Worm (Caenorhabditis elegans): ENCODE data around the gene ugt-12.
"Not testable (repeated sequence)": the region's sequence is repeated elsewhere in the genome, so short reads cannot be mapped to it uniquely, and the experiment has no call there.

ugt-12 gene

DNA sequence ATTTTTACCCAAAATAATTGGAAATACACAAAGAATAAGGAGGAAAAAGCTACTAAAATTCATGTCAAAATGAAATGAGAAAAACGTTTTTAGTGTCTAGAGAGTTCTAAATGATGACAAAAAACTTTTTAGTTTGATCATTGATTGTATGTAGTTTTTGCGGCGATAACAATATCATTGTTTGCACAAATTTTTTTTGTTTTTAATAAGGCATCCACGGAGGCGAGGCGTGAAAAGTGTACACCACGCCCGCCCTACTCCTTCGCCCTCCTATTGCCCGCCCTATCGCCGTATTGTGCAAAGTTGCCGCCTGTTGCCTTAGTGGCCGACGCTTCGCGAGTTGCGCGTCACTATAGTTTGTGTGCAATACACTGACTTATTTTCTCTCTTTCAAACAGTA, 10.6 kb upstream of the ugt-12 start, which contains the start of gene ugt-10:
ugt-10 (minus strand) TSS at position 101 of the 400 bp plus-strand sequence.
- not testable (repeated sequence) for TF ChIP-seq unc-62 (GFP tag; optimal IDR thresholded peaks at IDR 0.05); nhr-71 (tag; optimal IDR thresholded peaks at IDR 0.05); ceh-90 (tag; optimal IDR thresholded peaks at IDR 0.05)

DNA sequence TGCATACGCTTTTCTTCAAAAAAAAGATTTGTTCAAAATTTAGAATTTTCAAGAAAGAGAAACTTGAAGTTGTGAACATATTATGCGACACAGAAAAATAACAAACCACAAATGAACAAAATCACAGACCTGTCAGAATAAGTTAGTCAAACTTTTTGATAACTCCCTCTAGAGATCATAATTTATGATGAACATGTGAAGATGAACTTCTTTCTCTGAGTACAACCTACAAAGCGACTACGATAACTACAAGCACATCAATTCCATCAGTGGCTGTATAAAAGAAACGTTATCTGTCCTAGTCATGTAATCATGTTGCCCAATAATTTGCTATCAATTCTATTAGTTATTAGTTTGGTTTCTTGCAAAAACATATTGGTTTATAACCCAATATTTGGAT, 6.3 kb upstream of the ugt-12 start, which contains the start of gene ugt-9:
ugt-9 (plus strand) TSS at position 305 of the 400 bp plus-strand sequence.
- TF ChIP-seq elt-3 (tag; optimal IDR thresholded peaks at IDR 0.05): peak in 3 of 6 experiments; percentile 58 to 84 (median 61)
- TF ChIP-seq lsy-2 (tag; optimal IDR thresholded peaks at IDR 0.05): no peak
- peak; percentile 41 for TF ChIP-seq tbx-2 (tag; optimal IDR thresholded peaks at IDR 0.05)
- TF ChIP-seq nhr-77 (tag; optimal IDR thresholded peaks at IDR 0.05): peak; percentile 22
- peak; percentile 57 for TF ChIP-seq nhr-71 (tag; optimal IDR thresholded peaks at IDR 0.05)
- TF ChIP-seq ceh-82 (tag; optimal IDR thresholded peaks at IDR 0.05): no peak
- TF ChIP-seq lin-39 (tag; optimal IDR thresholded peaks at IDR 0.05): no peak
- peak; percentile 72 for TF ChIP-seq nhr-20 (tag; optimal IDR thresholded peaks at IDR 0.05)
- peak; percentile 84 for TF ChIP-seq nhr-85 (tag)
- TF ChIP-seq rnt-1 (tag; optimal IDR thresholded peaks at IDR 0.05): no peak
- no peak for TF ChIP-seq unc-86 (tag; optimal IDR thresholded peaks at IDR 0.05)
- peak; percentile 32 for TF ChIP-seq lin-14 (GFP tag; optimal IDR thresholded peaks at IDR 0.05)
- TF ChIP-seq nhr-76 (tag; optimal IDR thresholded peaks at IDR 0.05): peak; percentile 77
- no peak for TF ChIP-seq snpc-4 (tag; optimal IDR thresholded peaks at IDR 0.05)
- no peak for TF ChIP-seq efl-1 (optimal IDR thresholded peaks at IDR 0.05)
- peak in 1 of 2 experiments; percentile 32 for TF ChIP-seq efl-1 (GFP tag; optimal IDR thresholded peaks at IDR 0.05 in 1 of 2)
- TF ChIP-seq lin-35 (GFP tag; optimal IDR thresholded peaks at IDR 0.05): peak in 1 of 2 experiments; percentile 7
- TF ChIP-seq nhr-90 (tag; optimal IDR thresholded peaks at IDR 0.05; ENCODE audit: poor library complexity): peak; percentile 39
- TF ChIP-seq dsc-1 (tag; optimal IDR thresholded peaks at IDR 0.05): no peak
- peak; percentile 34 for TF ChIP-seq snu-23 (GFP tag; optimal IDR thresholded peaks at IDR 0.05)
- no peak for TF ChIP-seq zip-4 (GFP tag; optimal IDR thresholded peaks at IDR 0.05)
- peak; percentile 36 for TF ChIP-seq nhr-19 (GFP tag; conservative IDR thresholded peaks at IDR 0.05)

DNA sequence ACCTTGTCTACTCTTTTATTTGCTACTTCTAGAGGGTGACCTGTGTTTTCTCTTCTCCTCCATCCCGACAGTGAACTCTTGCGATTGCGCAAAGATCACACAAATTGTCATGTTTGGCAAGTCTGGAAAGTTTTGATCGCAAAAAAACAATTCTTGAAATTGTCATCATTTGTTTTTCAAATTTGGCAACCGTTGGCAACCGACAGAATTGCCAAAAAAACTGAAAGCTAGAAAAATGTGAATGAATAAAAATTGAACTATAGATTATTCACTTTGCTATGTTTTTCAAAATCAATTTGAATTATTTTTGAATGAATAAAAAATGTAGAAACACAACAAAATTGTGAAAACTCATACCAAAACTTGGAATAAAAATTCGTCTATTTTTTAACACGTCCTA, 5.5 kb upstream of the ugt-12 start, which contains the start of gene ugt-11:
ugt-11 (minus strand) TSS at position 101 of the 400 bp plus-strand sequence.
- TF ChIP-seq unc-130 (tag; optimal IDR thresholded peaks at IDR 0.05): no peak

DNA sequence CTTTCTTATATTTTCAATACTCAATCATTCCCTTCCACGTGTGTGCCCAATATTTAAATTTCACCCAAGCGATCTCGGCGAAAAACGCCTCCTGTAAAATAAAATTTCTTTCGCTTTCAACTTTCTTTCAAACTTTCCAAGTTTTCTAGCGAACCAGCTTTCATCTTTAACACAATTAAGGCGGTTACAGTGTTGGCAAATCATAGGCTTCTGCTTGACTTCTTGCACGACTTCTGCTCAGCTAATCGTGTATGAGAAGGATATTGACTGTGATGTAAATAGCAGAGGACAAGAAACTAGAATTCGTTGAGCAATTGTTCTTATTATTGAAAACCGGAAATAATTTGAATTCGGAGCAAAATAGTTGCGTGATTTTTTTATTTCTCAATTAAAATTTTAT, 1.9 kb upstream of the ugt-12 start:
- TF ChIP-seq nhr-76 (tag; optimal IDR thresholded peaks at IDR 0.05) (no peak), grh-1 (GFP tag; IDR thresholded peaks at IDR 0.05) (no peak), zag-1 (tag; optimal IDR thresholded peaks at IDR 0.05) (no peak), ztf-4 (tag; optimal IDR thresholded peaks at IDR 0.05) (no peak), ztf-11 (tag; optimal IDR thresholded peaks at IDR 0.05) (no peak), mab-9 (GFP tag; IDR thresholded peaks at IDR 0.05) (no peak), lin-14 (GFP tag; optimal IDR thresholded peaks at IDR 0.05) (no peak), pqm-1 (tag; optimal IDR thresholded peaks at IDR 0.05) (no peak), unc-98 (GFP tag; IDR thresholded peaks at IDR 0.05) (no peak), sup-37 (GFP tag; optimal IDR thresholded peaks at IDR 0.05) (no peak), nhr-85 (tag) (no peak), nhr-11 (tag; optimal IDR thresholded peaks at IDR 0.05) (no peak), nhr-237 (tag; optimal IDR thresholded peaks at IDR 0.05) (no peak), fkh-10 (GFP tag; optimal IDR thresholded peaks at IDR 0.05) (no peak), snpc-4 (tag; optimal IDR thresholded peaks at IDR 0.05) (no peak), nhr-84 (tag; optimal IDR thresholded peaks at IDR 0.05) (no peak), elt-2 (tag; optimal IDR thresholded peaks at IDR 0.05) (no peak), sox-4 (tag; optimal IDR thresholded peaks at IDR 0.05) (no peak), lir-3 (tag; optimal IDR thresholded peaks at IDR 0.05; ENCODE audit: poor library complexity) (no peak), ces-1 (GFP tag; optimal IDR thresholded peaks at IDR 0.05) (no peak)

All from whole organism, L1 larva.